Fruit fly (Drosophila melanogaster) whole organism, pupa: ENCODE data around the gene CG43407.

Source experiments
- CG10348 ChIP-seq: fragments of 200-800 bp; sonication (Bioruptor generic); IDR thresholded peaks from 2 replicates; pipeline ENCODE4 v1.3.6; 2022; ENCODE audit warnings: missing biosample characterization, missing genetic modification characterization
- CG12605 ChIP-seq: fragments of 200-800 bp; sonication (Bioruptor generic); IDR thresholded peaks from 2 replicates; pipeline ENCODE4 v1.3.6; 2022; ENCODE audit warnings: missing biosample characterization, missing genetic modification characterization
- CG13204 ChIP-seq: fragments of 200-800 bp; sonication (Bioruptor generic); optimal IDR thresholded peaks from 2 replicates; lab custom pipeline; 2018; ENCODE audit warnings: missing biosample characterization, mild to moderate bottlenecking, missing genetic modification characterization, moderate library complexity
- CG14655 ChIP-seq: fragments of 200-800 bp; sonication (Bioruptor generic); optimal IDR thresholded peaks from 3 replicates; lab custom pipeline; 2017; ENCODE audit warnings: mild to moderate bottlenecking, missing biosample characterization, missing genetic modification reagents, missing genetic modification characterization
- CG15710 ChIP-seq: fragments of 200-800 bp; sonication (Bioruptor generic); optimal IDR thresholded peaks from 2 replicates; lab custom pipeline; 2018; ENCODE audit warnings: missing biosample characterization, mild to moderate bottlenecking, missing genetic modification characterization, moderate library complexity
- CG17806 ChIP-seq: fragments of 200-800 bp; sonication (Bioruptor generic); optimal IDR thresholded peaks from 2 replicates; lab custom pipeline; 2018; ENCODE audit warnings: missing biosample characterization, mild to moderate bottlenecking, missing genetic modification characterization, moderate library complexity
- CG32121 ChIP-seq: fragments of 200-800 bp; sonication (Bioruptor generic); IDR thresholded peaks from 2 replicates; pipeline ENCODE4 v1.3.6; 2022; ENCODE audit warnings: missing biosample characterization, missing genetic modification characterization
- CG34367 ChIP-seq: fragments of 200-800 bp; sonication (Bioruptor generic); optimal IDR thresholded peaks from 2 replicates; lab custom pipeline; 2018; ENCODE audit warnings: missing biosample characterization, mild to moderate bottlenecking, missing genetic modification characterization
- CG4496 ChIP-seq: fragments of 200-800 bp; sonication (Bioruptor generic); IDR thresholded peaks from 3 replicates; pipeline ENCODE4 v1.3.6; 2022; ENCODE audit warnings: missing biosample characterization, missing genetic modification characterization
- CG8159 ChIP-seq: fragments of 200-800 bp; sonication (Bioruptor generic); optimal IDR thresholded peaks from 3 replicates; lab custom pipeline; 2018; ENCODE audit warnings: missing biosample characterization, mild to moderate bottlenecking, missing genetic modification characterization, moderate library complexity
- CG8301 ChIP-seq: fragments of 200-800 bp; sonication (Bioruptor generic); optimal IDR thresholded peaks from 2 replicates; lab custom pipeline; 2018; ENCODE audit warnings: missing biosample characterization, mild to moderate bottlenecking, missing genetic modification characterization
- CG9948 ChIP-seq: fragments of 200-800 bp; sonication (Bioruptor generic); optimal IDR thresholded peaks from 2 replicates; lab custom pipeline; 2018; ENCODE audit warnings: missing biosample characterization, mild to moderate bottlenecking, missing genetic modification characterization, moderate library complexity
- D1 ChIP-seq: fragments of 200-800 bp; sonication (Bioruptor generic); optimal IDR thresholded peaks from 2 replicates; lab custom pipeline; 2018; ENCODE audit warnings: missing biosample characterization, mild to moderate bottlenecking, missing genetic modification characterization, moderate library complexity
- EcR ChIP-seq: fragments of 200-800 bp; sonication (Bioruptor generic); optimal IDR thresholded peaks from 3 replicates; lab custom pipeline; 2019; ENCODE audit warnings: missing biosample characterization, missing genetic modification characterization, mild to moderate bottlenecking, moderate library complexity, missing genetic modification reagents
- Ets98B ChIP-seq: fragments of 200-800 bp; sonication (Bioruptor generic); IDR thresholded peaks from 2 replicates; pipeline ENCODE4 v1.3.6; 2022; ENCODE audit warnings: missing biosample characterization, missing genetic modification characterization
- Pif1A ChIP-seq: fragments of 200-800 bp; sonication (Bioruptor generic); optimal IDR thresholded peaks from 3 replicates; lab custom pipeline; 2016; ENCODE audit warnings: missing biosample characterization, missing genetic modification characterization
- Pif1B ChIP-seq: fragments of 200-800 bp; sonication (Bioruptor generic); optimal IDR thresholded peaks from 3 replicates; lab custom pipeline; 2016; ENCODE audit warnings: missing biosample characterization, missing genetic modification characterization
- Snoo ChIP-seq: fragments of 200-800 bp; sonication (Bioruptor generic); optimal IDR thresholded peaks from 3 replicates; lab custom pipeline; 2017; ENCODE audit warnings: missing biosample characterization, mild to moderate bottlenecking, missing genetic modification characterization, inconsistent platforms
- fd96Ca ChIP-seq: fragments of 200-800 bp; sonication (Bioruptor generic); IDR thresholded peaks from 3 replicates; pipeline ENCODE4 v1.3.6; 2022; ENCODE audit warnings: missing biosample characterization, missing genetic modification characterization
- gl ChIP-seq: fragments of 200-800 bp; sonication (Bioruptor generic); optimal IDR thresholded peaks from 2 replicates; lab custom pipeline; 2018; ENCODE audit warnings: missing biosample characterization, mild to moderate bottlenecking, missing genetic modification characterization
- rn ChIP-seq: fragments of 200-800 bp; sonication (Bioruptor generic); IDR thresholded peaks from 2 replicates; pipeline ENCODE4 v1.3.6; 2022; ENCODE audit warnings: missing biosample characterization, missing genetic modification characterization

CG43407 gene

dm6 chr3L:19053339-19053818 is at the start of gene CG43407:
CG43407 (minus strand) TSS chr3L:19053389.
- TF ChIP-seq CG17806 (peak; percentile 26), CG8159 (peak; percentile 67), CG15710 (tag; lab: Kevin White, UChicago) (peak; percentile 57), CG14655 (peak; percentile 28), Snoo (no peak), CG32121 (no peak)

DNA sequence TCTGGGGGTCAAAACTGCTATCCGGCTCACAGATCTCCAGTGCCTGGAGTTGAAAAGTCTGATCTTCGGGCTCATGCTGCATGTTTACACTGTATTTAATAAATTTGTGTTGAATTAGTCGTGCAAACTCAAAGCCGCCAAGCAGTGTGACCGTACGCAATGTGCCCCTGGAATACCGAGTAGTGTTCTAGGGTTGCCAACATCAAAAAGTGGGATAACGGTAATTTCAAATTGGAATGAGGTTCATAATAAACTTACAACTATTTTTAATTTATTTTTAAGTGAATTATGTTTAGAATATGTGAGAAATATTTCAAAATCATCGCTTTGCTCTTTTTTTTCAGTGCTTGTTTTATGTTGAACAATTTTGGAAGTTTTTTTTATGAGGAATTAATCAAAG is 47.0 kb upstream of the CG43407 start, which contains the start of gene Gem2:
Gem2 (minus strand) TSS at position 176 of the 400 bp plus-strand sequence.
- TF ChIP-seq D1 (tag; lab: Kevin White, UChicago) (peak; percentile 88), CG14655 (no peak)

- TF ChIP-seq CG8159 = peak; percentile 71
- peak; percentile 69 for TF ChIP-seq CG9948 (tag; lab: Kevin White, UChicago)
- TF ChIP-seq CG10348 (GFP tag; lab: Robert Waterston, UW) = peak; percentile 42; the same call in 1 of the 2 replicates
- TF ChIP-seq Pif1B (GFP tag; lab: Kevin White, UChicago) = peak; percentile 70
- peak; percentile 64 for TF ChIP-seq CG12605
- TF ChIP-seq CG17806 = peak; percentile 85
- TF ChIP-seq Snoo = peak; percentile 61
- peak; percentile 83 for TF ChIP-seq CG14655
- peak; percentile 73 for TF ChIP-seq CG8301
- TF ChIP-seq fd96Ca (GFP tag; lab: Robert Waterston, UW) = no peak; the same call in 2 of the 3 replicates
- TF ChIP-seq Ets98B (GFP tag; lab: Robert Waterston, UW) = peak; percentile 75
- peak; percentile 86 for TF ChIP-seq CG4496 (GFP tag; lab: Robert Waterston, UW)
- peak; percentile 77 for TF ChIP-seq CG32121
- peak; percentile 54 for TF ChIP-seq rn (GFP tag; lab: Robert Waterston, UW)
- no peak for TF ChIP-seq D1 (tag; lab: Kevin White, UChicago)
- no peak for TF ChIP-seq EcR
- no peak for TF ChIP-seq Pif1A
- TF ChIP-seq CG34367 = peak; percentile 64
- peak; percentile 18 for TF ChIP-seq gl (tag; lab: Kevin White, UChicago)
- no peak for TF ChIP-seq CG13204 (GFP tag; lab: Kevin White, UChicago)
- TF ChIP-seq CG15710 (tag; lab: Kevin White, UChicago) = peak; percentile 83
Measured at dm6 chr3L:19097665-19098082, 44.5 kb upstream of the CG43407 start, which contains the start of the genes Naxd and CG14079. Naxd (minus strand) TSS chr3L:19097709. CG14079 (plus strand) TSS chr3L:19097999.

- TF ChIP-seq CG34367 (no peak), EcR (peak; percentile 41)
Measured at dm6 chr3L:19097102-19097501, 43.9 kb upstream of the CG43407 start.

- TF ChIP-seq EcR (no peak), D1 (tag; lab: Kevin White, UChicago) (peak; percentile 6), Pif1B (GFP tag; lab: Kevin White, UChicago) (peak; percentile 1), CG8159 (no peak), CG15710 (tag; lab: Kevin White, UChicago) (no peak), CG8301 (no peak), rn (GFP tag; lab: Robert Waterston, UW) (no peak), gl (tag; lab: Kevin White, UChicago) (no peak), CG12605 (no peak), Snoo (no peak)
Measured at dm6 chr3L:19096032-19096431, 42.8 kb upstream of the CG43407 start, which contains the start of gene CNPYb. CNPYb (minus strand) TSS chr3L:19096217.

dm6 chr3L:19092125-19093058 is 39.2 kb upstream of the CG43407 start, which contains the start of gene MESR6:
MESR6 (plus strand) TSS chr3L:19092670.
- TF ChIP-seq rn (GFP tag; lab: Robert Waterston, UW) (no peak), CG17806 (peak; percentile 17), CG32121 (no peak), CG15710 (tag; lab: Kevin White, UChicago) (no peak), CG14655 (no peak), gl (tag; lab: Kevin White, UChicago) (no peak), CG13204 (GFP tag; lab: Kevin White, UChicago) (no peak), EcR (peak; percentile 100), fd96Ca (GFP tag; lab: Robert Waterston, UW) (no peak), CG10348 (GFP tag; lab: Robert Waterston, UW) (no peak), Pif1B (GFP tag; lab: Kevin White, UChicago) (no peak), Ets98B (GFP tag; lab: Robert Waterston, UW) (no peak), D1 (tag; lab: Kevin White, UChicago) (peak; percentile 51), CG8159 (no peak), CG4496 (GFP tag; lab: Robert Waterston, UW) (no peak), CG34367 (no peak), CG12605 (no peak), CG8301 (no peak), Snoo (no peak), Pif1A (no peak), CG9948 (tag; lab: Kevin White, UChicago) (no peak)
- TF ChIP-seq, all 21 proteins: peak for 3
